Fruit fly (Drosophila melanogaster): Measurements from ENCODE around the gene AdamTS-B.

Gene AdamTS-B

dm6 chrX:5735268-5735941, 37.0 kb downstream of the AdamTS-B start (continued):
- TF ChIP-seq CG1602 (GFP tag; optimal IDR thresholded peaks at IDR 0.05) (peak; percentile 59), gsb (GFP tag; IDR thresholded peaks at IDR 0.05) (peak; percentile 39), prd (optimal IDR thresholded peaks at IDR 0.05) (no peak), prd (GFP tag; IDR thresholded peaks at IDR 0.05) (peak; percentile 83), CG17328 (GFP tag; IDR thresholded peaks at IDR 0.05) (peak; percentile 83), h (optimal IDR thresholded peaks at IDR 0.05) (no peak), ssp (GFP tag; IDR thresholded peaks at IDR 0.05) (peak; percentile 47), CG34422 (GFP tag; IDR thresholded peaks at IDR 0.05) (peak; percentile 81), Tbp (GFP tag; optimal IDR thresholded peaks at IDR 0.05) (no peak), pb (GFP tag; optimal IDR thresholded peaks at IDR 0.05) (no peak), CG17612 (GFP tag; IDR thresholded peaks at IDR 0.05) (peak; percentile 15; the same call in 1 of the 2 replicates), Trl (optimal IDR thresholded peaks at IDR 0.05) (no peak), Trl (GFP tag; optimal IDR thresholded peaks at IDR 0.05) (peak; percentile 49), CG12769 (tag; optimal IDR thresholded peaks at IDR 0.05) (peak; percentile 86), D19B (GFP tag; optimal IDR thresholded peaks at IDR 0.05) (no peak), inv (GFP tag; IDR thresholded peaks at IDR 0.05; ENCODE audit: partially characterized antibody) (no peak), slou (GFP tag; optimal IDR thresholded peaks at IDR 0.05) (no peak), Adf1 (GFP tag; IDR thresholded peaks at IDR 0.05) (0 out of 2 replicates have a peak, but pooled peaks have one; percentile 32), CG12744 (GFP tag; optimal IDR thresholded peaks at IDR 0.05) (peak; percentile 33), CG18764 (GFP tag; optimal IDR thresholded peaks at IDR 0.05) (peak; percentile 26), bcd (GFP tag; optimal IDR thresholded peaks at IDR 0.05) (peak; percentile 18), esg (GFP tag; conservative IDR thresholded peaks at IDR 0.05) (peak; percentile 76), nerfin-2 (GFP tag; IDR thresholded peaks at IDR 0.05; ENCODE audit: partially characterized antibody) (no peak), CG11456 (GFP tag; IDR thresholded peaks at IDR 0.05) (peak; percentile 83), CG32767 (GFP tag; IDR thresholded peaks at IDR 0.05) (no peak), onecut (GFP tag; IDR thresholded peaks at IDR 0.05) (peak; percentile 50), CG11085 (GFP tag; IDR thresholded peaks at IDR 0.05) (peak; percentile 54), Kr (GFP tag; optimal IDR thresholded peaks at IDR 0.05) (no peak), gfzf (GFP tag; optimal IDR thresholded peaks at IDR 0.05) (no peak), CG11560 (tag; IDR thresholded peaks at IDR 0.05) (0 out of 3 replicates have a peak, but pooled peaks have one; percentile 43), CG7372 (GFP tag; IDR thresholded peaks at IDR 0.05) (peak; percentile 71), CG13123 (GFP tag; optimal IDR thresholded peaks at IDR 0.05) (peak; percentile 14), PHDP (tag; optimal IDR thresholded peaks at IDR 0.05) (peak; percentile 83), unpg (GFP tag; optimal IDR thresholded peaks at IDR 0.05) (peak; percentile 85), Scr (GFP tag; IDR thresholded peaks at IDR 0.05; ENCODE audit: partially characterized antibody) (no peak), CG1233 (GFP tag; optimal IDR thresholded peaks at IDR 0.05) (peak; percentile 37), sima (GFP tag; optimal IDR thresholded peaks at IDR 0.05) (no peak), Mes4 (GFP tag; optimal IDR thresholded peaks at IDR 0.05) (peak; percentile 8), sd (tag; optimal IDR thresholded peaks at IDR 0.05) (peak; percentile 41), CG18619 (GFP tag; optimal IDR thresholded peaks at IDR 0.05) (peak; percentile 62), Bgb (GFP tag; IDR thresholded peaks at IDR 0.05; ENCODE audit: partially characterized antibody) (no peak), Lpt (GFP tag; optimal IDR thresholded peaks at IDR 0.05) (no peak), CG8388 (GFP tag; optimal IDR thresholded peaks at IDR 0.05) (peak; percentile 72), Chrac-16 (GFP tag; optimal IDR thresholded peaks at IDR 0.05) (peak; percentile 70), Rfx (GFP tag; IDR thresholded peaks at IDR 0.05) (peak; percentile 80), CG10431 (GFP tag; optimal IDR thresholded peaks at IDR 0.05) (no peak), sc (optimal IDR thresholded peaks at IDR 0.05) (no peak), sc (GFP tag; optimal IDR thresholded peaks at IDR 0.05) (no peak), trh (GFP tag; optimal IDR thresholded peaks at IDR 0.05) (no peak), pros (GFP tag; optimal IDR thresholded peaks at IDR 0.05) (no peak), repo (GFP tag; optimal IDR thresholded peaks at IDR 0.05) (no peak), bab2 (GFP tag; optimal IDR thresholded peaks at IDR 0.05) (peak; percentile 76)
